Worm (Caenorhabditis elegans) whole organism, young adult: ENCODE measurements around the gene Y38F2AR.10.

Experiments
- F22D6.2 ChIP-seq: sonication (generic microtip); optimal IDR thresholded peaks from 2 replicates; lab custom pipeline; 2016; ENCODE audit warnings: mild to moderate bottlenecking, missing genetic modification characterization, missing compliant biosample characterization
- F23B12.7 ChIP-seq: sonication (generic microtip); optimal IDR thresholded peaks from 2 replicates; lab custom pipeline; 2017; ENCODE audit warnings: missing genetic modification characterization, mild to moderate bottlenecking, missing compliant biosample characterization, antibody characterized with exemption, moderate library complexity; ENCODE audit not compliant: insufficient read depth
- F37B4.10 ChIP-seq: fragments of 200-800 bp; sonication (Bioruptor generic); IDR thresholded peaks from 2 replicates; pipeline ENCODE4 v1.3.6; 2022; ENCODE audit warnings: missing genetic modification characterization, missing compliant biosample characterization
- F49E8.2 ChIP-seq: sonication (generic microtip); optimal IDR thresholded peaks from 3 replicates; lab custom pipeline; 2017; ENCODE audit warnings: missing genetic modification characterization, mild to moderate bottlenecking, missing compliant biosample characterization, antibody characterized with exemption, moderate library complexity; ENCODE audit not compliant: insufficient read depth
- T07F8.4 ChIP-seq: sonication (generic microtip); optimal IDR thresholded peaks from 2 replicates; lab custom pipeline; 2016; ENCODE audit warnings: mild to moderate bottlenecking, missing genetic modification characterization, moderate library complexity, missing compliant biosample characterization
- Y67H2A.10 ChIP-seq: fragments of 200-800 bp; sonication (Bioruptor generic); conservative IDR thresholded peaks from 2 replicates; pipeline ENCODE4 v1.3.6; 2022; ENCODE audit warnings: missing genetic modification reagents, missing genetic modification characterization, missing compliant biosample characterization
- ZK185.1 ChIP-seq: sonication (generic microtip); optimal IDR thresholded peaks from 2 replicates; lab custom pipeline; 2016; ENCODE audit warnings: mild to moderate bottlenecking, missing genetic modification characterization, missing compliant biosample characterization; ENCODE audit not compliant: poor library complexity, severe bottlenecking
- ama-1 ChIP-seq, 3 experiments: fragments of 150-350 bp in 1 of 3; sonication (generic microtip) in 2 of 3; optimal IDR thresholded peaks; 2 replicates each; lab custom pipeline; 2014 to 2018; ENCODE audit warnings: missing biosample characterization in 2 of 3, missing genetic modification characterization in 2 of 3, missing genetic modification reagents in 2 of 3
- athp-1 ChIP-seq: sonication (generic microtip); optimal IDR thresholded peaks from 2 replicates; lab custom pipeline; 2017; ENCODE audit warnings: mild to moderate bottlenecking, missing genetic modification characterization, missing compliant biosample characterization
- attf-3 ChIP-seq: fragments of 200-800 bp; sonication (Bioruptor generic); conservative IDR thresholded peaks from 2 replicates; pipeline ENCODE4 v1.3.6; 2022; ENCODE audit warnings: missing genetic modification reagents, missing genetic modification characterization, missing compliant biosample characterization
- bed-1 ChIP-seq: fragments of 200-800 bp; sonication (Bioruptor generic); IDR thresholded peaks from 2 replicates; pipeline ENCODE4 v1.3.6; 2022; ENCODE audit warnings: missing genetic modification reagents, missing genetic modification characterization, missing compliant biosample characterization
- ceh-58 ChIP-seq: fragments of 200-800 bp; sonication (Bioruptor generic); IDR thresholded peaks from 2 replicates; pipeline ENCODE4 v1.3.6; 2022; ENCODE audit warnings: missing genetic modification characterization, missing compliant biosample characterization
- dox-1 ChIP-seq: fragments of 200-800 bp; sonication (Bioruptor generic); IDR thresholded peaks from 2 replicates; pipeline ENCODE4 v1.3.6; 2022; ENCODE audit warnings: missing genetic modification reagents, missing genetic modification characterization, missing compliant biosample characterization
- egl-44 ChIP-seq: fragments of 200-800 bp; sonication (Bioruptor generic); IDR thresholded peaks from 2 replicates; pipeline ENCODE4 v1.3.6; 2022; ENCODE audit warnings: missing genetic modification reagents, missing genetic modification characterization, missing compliant biosample characterization
- egrh-3 ChIP-seq: fragments of 200-800 bp; sonication (Bioruptor generic); IDR thresholded peaks from 2 replicates; pipeline ENCODE4 v1.3.6; 2022; ENCODE audit warnings: missing genetic modification reagents, missing genetic modification characterization, missing compliant biosample characterization
- ekl-4 ChIP-seq: fragments of 200-800 bp; sonication (Bioruptor generic); IDR thresholded peaks from 2 replicates; pipeline ENCODE4 v1.3.6; 2022; ENCODE audit warnings: missing genetic modification reagents, missing genetic modification characterization, missing compliant biosample characterization
- hsf-1 ChIP-seq: fragments of 200-800 bp; sonication (Bioruptor generic); IDR thresholded peaks from 2 replicates; pipeline ENCODE4 v1.3.6; 2022; ENCODE audit warnings: missing genetic modification reagents, missing genetic modification characterization, missing compliant biosample characterization
- lir-1 ChIP-seq: fragments of 200-800 bp; sonication (Bioruptor generic); conservative IDR thresholded peaks from 2 replicates; pipeline ENCODE4 v1.3.6; 2022; ENCODE audit warnings: missing genetic modification reagents, missing genetic modification characterization, missing compliant biosample characterization
- lsl-1 ChIP-seq: fragments of 200-800 bp; sonication (Bioruptor generic); optimal IDR thresholded peaks from 2 replicates; lab custom pipeline; 2018; ENCODE audit warnings: mild to moderate bottlenecking, missing genetic modification characterization, moderate library complexity, missing compliant biosample characterization
- lsy-27 ChIP-seq: sonication (generic microtip); optimal IDR thresholded peaks from 2 replicates; lab custom pipeline; 2017; ENCODE audit warnings: missing genetic modification characterization, mild to moderate bottlenecking, missing compliant biosample characterization, antibody characterized with exemption, missing genotype, borderline replicate concordance; ENCODE audit not compliant: insufficient read depth
- madf-3 ChIP-seq: fragments of 200-800 bp; sonication (Bioruptor generic); IDR thresholded peaks from 2 replicates; pipeline ENCODE4 v1.3.6; 2022; ENCODE audit warnings: missing genetic modification reagents, missing genetic modification characterization, missing compliant biosample characterization
- mes-4 ChIP-seq: sonication (generic microtip); optimal IDR thresholded peaks from 2 replicates; lab custom pipeline; 2016; ENCODE audit warnings: missing genotype, missing genetic modification characterization, missing compliant biosample characterization
- nhr-80 ChIP-seq: sonication (generic microtip); optimal IDR thresholded peaks from 2 replicates; lab custom pipeline; 2016; ENCODE audit warnings: missing genetic modification characterization, missing compliant biosample characterization
- pha-4 ChIP-seq: fragments of 150-350 bp; sonication (generic microtip); optimal IDR thresholded peaks from 2 replicates; lab custom pipeline; 2014; ENCODE audit warnings: missing biosample characterization, missing genetic modification reagents, missing genetic modification characterization
- rpc-1 ChIP-seq, 2 experiments: fragments of 150-350 bp in 1 of 2; sonication (generic microtip) in 1 of 2; optimal IDR thresholded peaks; 2 replicates each; lab custom pipeline; 2014 to 2018; ENCODE audit warnings: missing biosample characterization in 1 of 2, missing genetic modification characterization in 1 of 2, missing genetic modification reagents in 1 of 2, missing genotype in 1 of 2
- snpc-3.4 ChIP-seq: sonication (generic microtip); optimal IDR thresholded peaks from 2 replicates; lab custom pipeline; 2017; ENCODE audit warnings: missing genetic modification characterization, mild to moderate bottlenecking, missing compliant biosample characterization, antibody characterized with exemption, moderate library complexity, missing genotype, missing genetic modification reagents
- snpc-4 ChIP-seq, 5 experiments: fragments of 150-350 bp in 1 of 5; sonication (generic microtip) in 4 of 5; optimal IDR thresholded peaks; 2 replicates each; lab custom pipeline; 2014 to 2018; ENCODE audit warnings: missing genetic modification characterization in 5 of 5, missing biosample characterization in 3 of 5, antibody characterized with exemption in 2 of 5, mild to moderate bottlenecking in 2 of 5, missing compliant biosample characterization in 2 of 5, missing genotype in 2 of 5, moderate library complexity in 2 of 5, missing genetic modification reagents in 1 of 5
- somi-1 ChIP-seq: fragments of 200-800 bp; sonication (Bioruptor generic); optimal IDR thresholded peaks from 2 replicates; lab custom pipeline; 2018; ENCODE audit warnings: mild to moderate bottlenecking, missing genetic modification characterization, missing compliant biosample characterization
- tbx-9 ChIP-seq: sonication (generic microtip); optimal IDR thresholded peaks from 2 replicates; lab custom pipeline; 2016; ENCODE audit warnings: borderline replicate concordance, missing genetic modification characterization, inconsistent platforms, missing compliant biosample characterization
- zfh-2 ChIP-seq: fragments of 200-800 bp; sonication (Bioruptor generic); conservative IDR thresholded peaks from 2 replicates; pipeline ENCODE4 v1.3.6; 2022; ENCODE audit warnings: missing genetic modification reagents, missing genetic modification characterization, missing compliant biosample characterization
- ztf-18 ChIP-seq: sonication (generic microtip); optimal IDR thresholded peaks from 2 replicates; lab custom pipeline; 2016; ENCODE audit warnings: missing genotype, mild to moderate bottlenecking, missing genetic modification characterization, missing compliant biosample characterization
- ztf-25 ChIP-seq: fragments of 200-800 bp; sonication (Bioruptor generic); IDR thresholded peaks from 2 replicates; pipeline ENCODE4 v1.3.6; 2022; ENCODE audit warnings: missing genetic modification reagents, missing genetic modification characterization, missing compliant biosample characterization
- ztf-28 ChIP-seq: fragments of 200-800 bp; sonication (Bioruptor generic); IDR thresholded peaks from 2 replicates; pipeline ENCODE4 v1.3.6; 2022; ENCODE audit warnings: missing genetic modification reagents, missing genetic modification characterization, missing compliant biosample characterization
- ztf-6 ChIP-seq: fragments of 200-800 bp; sonication (Bioruptor generic); IDR thresholded peaks from 2 replicates; pipeline ENCODE4 v1.3.6; 2022; ENCODE audit warnings: missing genetic modification reagents, missing genetic modification characterization, missing compliant biosample characterization

The Y38F2AR.10 gene

DNA sequence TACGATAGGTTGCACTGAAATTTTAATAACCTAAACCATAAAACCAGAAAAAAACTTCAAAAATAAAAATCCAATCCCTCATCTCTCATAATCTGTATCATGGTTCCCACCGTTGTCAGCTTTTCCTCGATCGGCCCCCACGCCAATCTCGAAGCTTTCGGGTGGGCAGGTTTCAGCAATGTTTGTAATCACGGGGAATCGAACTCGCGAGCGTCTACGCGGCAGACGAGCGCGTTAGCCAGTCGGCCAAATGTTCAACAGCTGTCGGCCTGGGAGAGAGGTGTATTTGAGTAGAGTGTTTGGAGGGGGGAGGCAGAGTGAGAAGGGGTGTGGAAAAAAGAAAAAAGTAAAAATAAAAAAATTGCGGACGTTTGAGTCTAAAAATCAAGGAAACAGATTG, 9.1 kb upstream of the Y38F2AR.10 start (continued):
- TF ChIP-seq egrh-3 (GFP tag; lab: Robert Waterston, UW) (peak; percentile 73), pha-4 (tag; lab: Kevin White, UChicago) (no peak), ztf-25 (0 out of 2 replicates have a peak, but pooled peaks have one; percentile 83), somi-1 (GFP tag; lab: Kevin White, UChicago) (peak; percentile 54), rpc-1 (optimal IDR thresholded peaks at IDR 0.05; lab: Kevin White, UChicago) (peak; percentile 93), rpc-1 (tag; optimal IDR thresholded peaks at IDR 0.05; lab: Kevin White, UChicago) (peak; percentile 90), attf-3 (GFP tag; lab: Robert Waterston, UW) (peak; percentile 66), mes-4 (peak; percentile 81), F22D6.2 (peak; percentile 52), egl-44 (GFP tag; lab: Robert Waterston, UW) (peak; percentile 92), snpc-4 (GFP tag; optimal IDR thresholded peaks at IDR 0.05; lab: Kevin White, UChicago) (peak; percentile 61), snpc-4 (tag; optimal IDR thresholded peaks at IDR 0.05; lab: Kevin White, UChicago) (peak; percentile 67 to 82 (median 74)), ekl-4 (peak; percentile 80; the same call in 1 of the 2 replicates)

DNA sequence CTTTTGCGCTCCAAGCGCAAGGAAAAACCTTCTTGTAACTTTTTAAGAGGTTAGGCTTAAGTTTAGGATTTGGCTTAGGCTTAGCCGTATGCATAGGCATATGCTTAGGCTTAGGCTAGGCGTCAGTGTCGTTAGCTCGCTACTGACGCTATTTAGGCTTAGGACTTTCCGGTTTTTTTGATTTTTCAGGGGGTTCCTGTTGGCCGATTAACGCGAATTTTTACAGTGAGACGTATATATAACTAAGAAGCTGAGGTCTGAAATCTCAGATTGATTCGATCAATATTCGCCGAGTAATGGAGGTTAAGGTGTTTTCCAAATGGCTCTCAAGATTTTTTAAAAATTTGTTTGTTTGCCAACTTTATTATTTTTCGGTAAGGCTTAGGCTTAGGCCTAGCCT, 8.4 kb upstream of the Y38F2AR.10 start:
- no peak for TF ChIP-seq ZK185.1 (tag; lab: Kevin White, UChicago)
- no peak for TF ChIP-seq lir-1
- no peak for TF ChIP-seq Y67H2A.10 (GFP tag; lab: Robert Waterston, UW)
- TF ChIP-seq lsl-1: no peak
- TF ChIP-seq ztf-18 (tag; lab: Kevin White, UChicago): no peak
- no peak for TF ChIP-seq bed-1
- TF ChIP-seq tbx-9 (tag; lab: Kevin White, UChicago): no peak
- no peak for TF ChIP-seq athp-1 (tag; lab: Kevin White, UChicago)
- TF ChIP-seq ceh-58 (GFP tag; lab: Robert Waterston, UW): no peak
- no peak for TF ChIP-seq ama-1 (optimal IDR thresholded peaks at IDR 0.05; lab: Kevin White, UChicago)
- no peak for TF ChIP-seq ama-1 (GFP tag; optimal IDR thresholded peaks at IDR 0.05; lab: Kevin White, UChicago)
- no peak for TF ChIP-seq T07F8.4 (tag; lab: Kevin White, UChicago)
- no peak for TF ChIP-seq snpc-3.4 (tag; lab: Kevin White, UChicago)
- no peak for TF ChIP-seq nhr-80

DNA sequence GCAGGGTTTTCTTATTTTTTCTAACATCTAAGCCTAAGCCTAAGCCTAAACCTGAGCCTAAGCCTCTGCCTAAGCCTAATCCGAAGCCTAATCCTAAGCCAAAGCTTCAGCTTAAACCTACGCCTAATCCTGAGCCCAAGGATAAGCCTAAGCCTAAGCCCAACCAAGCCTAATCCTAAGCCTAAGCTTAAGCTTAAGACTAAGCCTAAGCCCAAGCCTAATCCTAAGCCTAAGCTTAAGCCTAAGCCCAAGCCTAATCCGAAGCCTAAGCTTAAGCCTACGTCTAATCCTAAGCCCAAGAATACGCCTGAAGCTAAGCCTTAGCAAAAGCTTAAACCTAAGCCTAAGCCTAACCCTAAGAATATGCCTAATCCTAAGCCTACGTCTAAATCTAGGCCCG, 4.1 kb upstream of the Y38F2AR.10 start:
- TF ChIP-seq F49E8.2 (tag; lab: Kevin White, UChicago) (no peak), madf-3 (GFP tag; lab: Robert Waterston, UW) (0 out of 2 replicates have a peak, but pooled peaks have one; percentile 20)

DNA sequence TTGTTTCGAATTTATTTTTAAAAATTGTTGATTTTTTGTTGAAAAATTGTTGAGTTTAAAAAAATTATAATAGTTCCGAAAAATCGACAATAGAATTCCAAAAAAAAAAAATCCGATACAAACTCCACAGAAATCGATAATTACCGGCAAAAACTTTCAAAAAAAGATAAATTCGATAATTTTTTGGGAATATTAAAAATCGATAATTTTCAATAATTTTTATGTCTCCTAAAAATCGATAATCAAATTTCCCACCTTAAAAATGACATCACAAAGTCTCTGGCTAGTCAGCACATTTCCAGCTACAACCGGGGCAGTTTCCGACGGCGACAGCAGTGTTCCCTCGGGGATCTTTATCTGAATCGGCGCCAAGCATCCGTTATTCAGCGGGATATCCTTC, 1.3 kb upstream of the Y38F2AR.10 start:
- TF ChIP-seq lsy-27 (tag; lab: Kevin White, UChicago) (no peak), somi-1 (GFP tag; lab: Kevin White, UChicago) (no peak)

DNA sequence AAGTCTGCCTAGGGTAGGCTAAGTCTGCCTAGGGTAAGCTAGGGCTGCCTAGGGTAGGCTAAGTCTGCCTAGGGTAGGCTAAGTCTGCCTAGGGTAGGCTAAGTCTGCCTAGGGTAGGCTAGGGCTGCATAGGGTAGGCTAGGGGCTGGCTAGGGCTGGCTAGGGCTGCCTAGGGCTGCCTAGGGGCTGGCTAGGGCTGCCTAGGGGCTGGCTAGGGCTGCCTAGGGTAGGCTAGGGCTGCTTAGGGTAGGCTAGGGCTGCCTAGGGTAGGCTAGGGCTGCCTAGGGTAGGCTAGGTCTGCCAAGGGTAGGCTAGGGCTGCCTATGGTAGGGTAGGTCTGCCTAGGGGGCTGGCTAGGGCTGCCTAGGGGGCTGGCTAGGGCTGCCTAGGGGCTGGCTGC, 1.0 kb downstream of the Y38F2AR.10 start:
- no peak for TF ChIP-seq hsf-1
- no peak for TF ChIP-seq ekl-4
- TF ChIP-seq attf-3 (GFP tag; lab: Robert Waterston, UW): 0 out of 2 replicates have a peak, but pooled peaks have one; percentile 18
- peak; percentile 81 for TF ChIP-seq zfh-2
- TF ChIP-seq egl-44 (GFP tag; lab: Robert Waterston, UW): 0 out of 2 replicates have a peak, but pooled peaks have one; percentile 54
- TF ChIP-seq egrh-3 (GFP tag; lab: Robert Waterston, UW): peak; percentile 73; the same call in 1 of the 2 replicates
- 0 out of 2 replicates have a peak, but pooled peaks have one; percentile 7 for TF ChIP-seq madf-3 (GFP tag; lab: Robert Waterston, UW)
- no peak for TF ChIP-seq lir-1
- no peak for TF ChIP-seq F23B12.7 (tag; lab: Kevin White, UChicago)
- TF ChIP-seq tbx-9 (tag; lab: Kevin White, UChicago): no peak
- no peak for TF ChIP-seq ztf-6
- peak; percentile 70; the same call in 1 of the 2 replicates for TF ChIP-seq F37B4.10 (GFP tag; lab: Robert Waterston, UW)
- TF ChIP-seq dox-1 (GFP tag; lab: Robert Waterston, UW): 0 out of 2 replicates have a peak, but pooled peaks have one; percentile 6
- TF ChIP-seq ztf-28 (GFP tag; lab: Robert Waterston, UW): no peak
